Fruit fly (Drosophila melanogaster): ENCODE measurements around the gene Myo31DF.

dm6 chr2L:10519225-10519624 is 12.6 kb upstream of the Myo31DF start:
- TF ChIP-seq Hnf4 (GFP tag; optimal IDR thresholded peaks at IDR 0.05) (peak; percentile 81), Jra (GFP tag; optimal IDR thresholded peaks at IDR 0.05) (no peak), Sp1 (GFP tag; optimal IDR thresholded peaks at IDR 0.05) (peak; percentile 78), sage (GFP tag; optimal IDR thresholded peaks at IDR 0.05) (peak; percentile 73), jim (GFP tag; optimal IDR thresholded peaks at IDR 0.05) (no peak), h (GFP tag; optimal IDR thresholded peaks at IDR 0.05) (peak; percentile 90), Abd-B (GFP tag; optimal IDR thresholded peaks at IDR 0.05) (no peak), CG32264 (GFP tag; optimal IDR thresholded peaks at IDR 0.05) (peak; percentile 53), pan (optimal IDR thresholded peaks at IDR 0.05) (no peak), dsf (GFP tag; optimal IDR thresholded peaks at IDR 0.05; ENCODE audit: borderline replicate concordance) (peak; percentile 11)

Measured in whole organism, wandering third instar larva.